Fruit fly (Drosophila melanogaster): ENCODE results near the gene SNF4Agamma.

The SNF4Agamma gene

DNA sequence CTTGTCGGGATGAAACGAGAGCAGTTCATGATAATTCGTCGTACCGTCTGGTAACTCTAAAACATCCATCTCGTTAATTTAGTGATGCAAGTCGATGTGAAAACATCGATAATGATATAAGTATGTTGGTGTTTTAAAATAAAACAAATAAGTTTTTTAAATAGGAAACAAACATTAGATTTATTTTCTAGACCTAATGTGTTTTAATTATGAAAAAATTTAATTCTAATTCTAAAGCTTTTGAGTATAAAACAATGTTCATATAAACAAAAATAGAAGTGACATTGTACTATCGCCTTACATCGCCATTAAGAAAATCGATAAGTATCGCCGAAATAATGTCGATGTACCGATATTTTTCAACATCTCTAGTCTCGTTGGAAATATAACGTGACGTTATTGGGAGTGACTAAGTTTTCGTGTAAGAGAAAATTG is 29.5 kb upstream of the SNF4Agamma start, which contains the start of gene Rab11 (continued):
- no peak for TF ChIP-seq br (optimal IDR thresholded peaks at IDR 0.05)
- no peak for TF ChIP-seq CG7745 (tag; optimal IDR thresholded peaks at IDR 0.05)
- TF ChIP-seq fd96Cb (tag; optimal IDR thresholded peaks at IDR 0.05): no peak
- TF ChIP-seq NFAT (GFP tag; IDR thresholded peaks at IDR 0.05): peak; percentile 43; the same call in 1 of the 2 replicates
- TF ChIP-seq dysf (GFP tag; IDR thresholded peaks at IDR 0.05): peak; percentile 43; the same call in 2 of the 3 replicates
- TF ChIP-seq CG17385 (GFP tag; optimal IDR thresholded peaks at IDR 0.05): no peak
- peak; percentile 64 for TF ChIP-seq CG10147 (GFP tag; optimal IDR thresholded peaks at IDR 0.05)
- peak; percentile 55 for TF ChIP-seq CG4328 (GFP tag; optimal IDR thresholded peaks at IDR 0.05)
- TF ChIP-seq bsh (GFP tag; optimal IDR thresholded peaks at IDR 0.05): peak in 1 of 2 experiments; percentile 4
- peak; percentile 51 for TF ChIP-seq exex (tag; optimal IDR thresholded peaks at IDR 0.05)
- peak; percentile 2 for TF ChIP-seq CG12942 (GFP tag; optimal IDR thresholded peaks at IDR 0.05)
- TF ChIP-seq CG8359 (GFP tag; optimal IDR thresholded peaks at IDR 0.05; ENCODE audit: borderline replicate concordance): no peak
- TF ChIP-seq vnd (GFP tag; IDR thresholded peaks at IDR 0.05; ENCODE audit: partially characterized antibody): peak; percentile 91
- TF ChIP-seq tll (GFP tag; optimal IDR thresholded peaks at IDR 0.05): peak in 1 of 2 experiments; percentile 11
- TF ChIP-seq unpg (GFP tag; optimal IDR thresholded peaks at IDR 0.05): peak; percentile 2
- peak; percentile 23 for TF ChIP-seq Sin3A (optimal IDR thresholded peaks at IDR 0.05)
- no peak for TF ChIP-seq z (GFP tag; IDR thresholded peaks at IDR 0.05)
- peak; percentile 71 for TF ChIP-seq sug (tag; optimal IDR thresholded peaks at IDR 0.05)
- no peak for TF ChIP-seq CG17186 (GFP tag; optimal IDR thresholded peaks at IDR 0.05)
- no peak for TF ChIP-seq slou (GFP tag; optimal IDR thresholded peaks at IDR 0.05)
- TF ChIP-seq pros (GFP tag; optimal IDR thresholded peaks at IDR 0.05): no peak
- peak; percentile 42 for TF ChIP-seq CG18476 (GFP tag; optimal IDR thresholded peaks at IDR 0.05)
- TF ChIP-seq CG7963 (GFP tag; IDR thresholded peaks at IDR 0.05; ENCODE audit: partially characterized antibody): peak; percentile 73
- TF ChIP-seq Side (GFP tag; optimal IDR thresholded peaks at IDR 0.05): no peak
- TF ChIP-seq nerfin-2 (GFP tag; IDR thresholded peaks at IDR 0.05; ENCODE audit: partially characterized antibody): peak; percentile 79
- TF ChIP-seq CG9817 (tag; optimal IDR thresholded peaks at IDR 0.05): peak; percentile 40
- TF ChIP-seq scrt (GFP tag; optimal IDR thresholded peaks at IDR 0.05): peak; percentile 10
- TF ChIP-seq CG34376 (GFP tag; optimal IDR thresholded peaks at IDR 0.05): peak; percentile 60
- TF ChIP-seq CG16813 (GFP tag; IDR thresholded peaks at IDR 0.05; ENCODE audit: partially characterized antibody): peak; percentile 91
- no peak for TF ChIP-seq CG11723 (GFP tag; optimal IDR thresholded peaks at IDR 0.05)
- no peak for TF ChIP-seq wor (GFP tag; IDR thresholded peaks at IDR 0.05)
- TF ChIP-seq CG4404 (GFP tag; IDR thresholded peaks at IDR 0.05): no peak
- peak; percentile 67 for TF ChIP-seq Hmr (GFP tag; optimal IDR thresholded peaks at IDR 0.05)
- peak; percentile 77 for TF ChIP-seq mld (GFP tag; IDR thresholded peaks at IDR 0.05; ENCODE audit: partially characterized antibody)
- no peak for TF ChIP-seq CG8089 (GFP tag; optimal IDR thresholded peaks at IDR 0.05)
- TF ChIP-seq Nf-YA (GFP tag; IDR thresholded peaks at IDR 0.05): 0 out of 2 replicates have a peak, but pooled peaks have one; percentile 6
- TF ChIP-seq amos (GFP tag; IDR thresholded peaks at IDR 0.05; ENCODE audit: partially characterized antibody): peak; percentile 91
- TF ChIP-seq Stat92E (GFP tag; optimal IDR thresholded peaks at IDR 0.05): no peak
- TF ChIP-seq Ptx1 (GFP tag; IDR thresholded peaks at IDR 0.05): peak; percentile 62
- TF ChIP-seq Hr3 (GFP tag; optimal IDR thresholded peaks at IDR 0.05): peak; percentile 57
- TF ChIP-seq CG14441 (GFP tag; IDR thresholded peaks at IDR 0.05): peak; percentile 32; the same call in 1 of the 2 replicates
- TF ChIP-seq CG17361 (GFP tag; IDR thresholded peaks at IDR 0.05): peak; percentile 68; the same call in 2 of the 3 replicates
- peak; percentile 35 for TF ChIP-seq mam (GFP tag; optimal IDR thresholded peaks at IDR 0.05)
- no peak for TF ChIP-seq CHES-1-like (GFP tag; optimal IDR thresholded peaks at IDR 0.05)
- TF ChIP-seq CG17802 (tag; optimal IDR thresholded peaks at IDR 0.05): no peak
- peak; percentile 68 for TF ChIP-seq CG2120 (GFP tag; optimal IDR thresholded peaks at IDR 0.05)
- TF ChIP-seq sisA (GFP tag; IDR thresholded peaks at IDR 0.05): peak; percentile 34; the same call in 1 of the 2 replicates
- peak; percentile 59 for TF ChIP-seq lilli (GFP tag; optimal IDR thresholded peaks at IDR 0.05)
- TF ChIP-seq sqz (GFP tag; optimal IDR thresholded peaks at IDR 0.05): no peak
- no peak for TF ChIP-seq CG17612 (GFP tag; IDR thresholded peaks at IDR 0.05)
